Worm (Caenorhabditis elegans) whole organism, L2 larva: ENCODE measurements around the gene T25D1.1.

Source experiments
- alr-1 ChIP-seq: fragments of 150-350 bp; optimal IDR thresholded peaks from 2 replicates; lab custom pipeline; 2014; ENCODE audit warnings: missing biosample characterization, missing genetic modification characterization
- ama-1 ChIP-seq: fragments of 150-350 bp; optimal IDR thresholded peaks from 2 replicates; lab custom pipeline; 2018; ENCODE audit warnings: inconsistent platforms
- ceh-16 ChIP-seq: fragments of 150-350 bp; optimal IDR thresholded peaks from 2 replicates; lab custom pipeline; 2014; ENCODE audit warnings: missing biosample characterization, missing genetic modification characterization
- elt-3 ChIP-seq: sonication (generic microtip); optimal IDR thresholded peaks from 2 replicates; lab custom pipeline; 2017; ENCODE audit warnings: missing biosample characterization, missing genetic modification characterization
- lin-13 ChIP-seq: fragments of 150-350 bp; optimal IDR thresholded peaks from 2 replicates; lab custom pipeline; 2014; ENCODE audit warnings: missing biosample characterization, missing genetic modification reagents, missing genetic modification characterization
- sma-9 ChIP-seq, 2 experiments: fragments of 150-350 bp in 1 of 2; sonication (generic microtip) in 1 of 2; optimal IDR thresholded peaks; 2 replicates each; lab custom pipeline; 2014 to 2016; ENCODE audit warnings: missing genetic modification characterization in 2 of 2, mild to moderate bottlenecking in 1 of 2, missing biosample characterization in 1 of 2, missing compliant biosample characterization in 1 of 2, missing genetic modification reagents in 1 of 2, moderate library complexity in 1 of 2
- snpc-4 ChIP-seq: fragments of 150-350 bp; optimal IDR thresholded peaks from 2 replicates; lab custom pipeline; 2014; ENCODE audit warnings: missing biosample characterization, missing genetic modification characterization
- unc-62 ChIP-seq: fragments of 150-350 bp; optimal IDR thresholded peaks from 2 replicates; lab custom pipeline; 2014; ENCODE audit warnings: missing biosample characterization, missing genetic modification reagents, missing genetic modification characterization
- zag-1 ChIP-seq: fragments of 150-350 bp; optimal IDR thresholded peaks from 2 replicates; lab custom pipeline; 2014; ENCODE audit warnings: missing biosample characterization, missing genetic modification characterization
- ztf-4 ChIP-seq: fragments of 150-350 bp; optimal IDR thresholded peaks from 2 replicates; lab custom pipeline; 2014; ENCODE audit warnings: missing biosample characterization, missing genetic modification characterization

DNA sequence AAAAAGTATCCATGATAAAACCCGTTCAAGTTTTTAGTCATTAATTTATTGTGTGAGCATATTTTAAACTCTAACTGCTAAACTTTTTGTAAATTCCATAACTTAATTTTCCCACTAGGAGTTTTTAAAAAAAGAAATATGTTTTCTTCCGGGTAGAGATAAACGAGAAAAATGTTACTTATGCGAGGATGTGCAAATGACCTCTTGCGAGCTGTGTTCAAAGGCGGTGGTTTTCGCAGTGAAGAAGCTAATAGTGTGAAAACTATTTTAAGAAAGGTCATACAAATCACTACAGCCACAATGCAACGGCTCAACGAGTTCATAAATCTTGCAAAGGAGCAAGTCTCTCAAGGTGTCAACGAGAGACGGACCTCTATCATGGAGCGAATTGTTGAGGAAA, 18.6 kb upstream of the T25D1.1 start, which contains the start of gene K05G3.1:
- no peak for TF ChIP-seq zag-1 (tag; lab: Kevin White, UChicago)
- TF ChIP-seq elt-3 (tag; lab: Kevin White, UChicago): no peak
- TF ChIP-seq ceh-16 (tag; lab: Kevin White, UChicago): no peak
- TF ChIP-seq lin-13: no peak
- TF ChIP-seq ztf-4 (tag; lab: Kevin White, UChicago): no peak
- no peak for TF ChIP-seq sma-9 (GFP tag; optimal IDR thresholded peaks at IDR 0.05; lab: Kevin White, UChicago)
- TF ChIP-seq sma-9 (tag; optimal IDR thresholded peaks at IDR 0.05; lab: Kevin White, UChicago): no peak
- no peak for TF ChIP-seq snpc-4 (tag; lab: Kevin White, UChicago)
- TF ChIP-seq ama-1 (lab: Kevin White, UChicago): no peak
- no peak for TF ChIP-seq unc-62 (GFP tag; lab: Kevin White, UChicago)
- no peak for TF ChIP-seq alr-1 (tag; lab: Kevin White, UChicago)
